ENCODE assay signal across 1 fruit fly cellular context in genomic region chr3L:174501-174900, dm6.
TF ChIP-seq lines count a peak whose summit lies in the region.

No protein-coding gene starts in this region.

TF ChIP-seq in whole organism, embryonic, 481 proteins besides CTCF, POLR2A, EP300 and RAD21 (continued from another document):
- peak; percentile 88 for TF ChIP-seq hb (GFP tag; IDR thresholded peaks at IDR 0.05; lab: Robert Waterston, UW; ENCODE audit: partially characterized antibody)
- peak; percentile 89 for TF ChIP-seq Scr (GFP tag; IDR thresholded peaks at IDR 0.05; lab: Robert Waterston, UW; ENCODE audit: partially characterized antibody)
- TF ChIP-seq Dll (GFP tag; IDR thresholded peaks at IDR 0.05; lab: Robert Waterston, UW; ENCODE audit: partially characterized antibody), result peak; percentile 90
- peak; percentile 83; the same call in 2 of the 3 replicates for TF ChIP-seq zen2 (GFP tag; IDR thresholded peaks at IDR 0.05; lab: Robert Waterston, UW; ENCODE audit: partially characterized antibody)
